Fruit fly (Drosophila melanogaster) whole organism, adult: ENCODE measurements around the gene Tehao.

Experiments used
- CG11617 ChIP-seq: fragments of 200-800 bp; sonication (Bioruptor generic); optimal IDR thresholded peaks from 2 replicates; lab custom pipeline; 2017; ENCODE audit warnings: mild to moderate bottlenecking, missing biosample characterization, missing genetic modification reagents, missing genetic modification characterization
- CG12768 ChIP-seq: fragments of 200-800 bp; sonication (Bioruptor generic); optimal IDR thresholded peaks from 2 replicates; lab custom pipeline; 2017; ENCODE audit warnings: missing biosample characterization, missing genetic modification characterization, mild to moderate bottlenecking, moderate library complexity, missing genetic modification reagents
- CG14711 ChIP-seq: fragments of 200-800 bp; sonication (Bioruptor generic); optimal IDR thresholded peaks from 2 replicates; lab custom pipeline; 2018; ENCODE audit warnings: missing biosample characterization, mild to moderate bottlenecking, missing genetic modification characterization, moderate library complexity
- CG1620 ChIP-seq: fragments of 200-800 bp; sonication (Bioruptor generic); optimal IDR thresholded peaks from 2 replicates; lab custom pipeline; 2016; ENCODE audit warnings: missing biosample characterization, missing genetic modification characterization
- CG33017 ChIP-seq: fragments of 200-800 bp; sonication (Bioruptor generic); optimal IDR thresholded peaks from 2 replicates; lab custom pipeline; 2018; ENCODE audit warnings: missing biosample characterization, mild to moderate bottlenecking, missing genetic modification characterization, moderate library complexity
- CG5204 ChIP-seq: fragments of 200-800 bp; sonication (Bioruptor generic); optimal IDR thresholded peaks from 2 replicates; lab custom pipeline; 2016; ENCODE audit warnings: missing biosample characterization, missing genetic modification characterization
- CG7045 ChIP-seq: fragments of 200-800 bp; sonication (Bioruptor generic); optimal IDR thresholded peaks from 2 replicates; lab custom pipeline; 2017; ENCODE audit warnings: missing biosample characterization, mild to moderate bottlenecking, missing genetic modification characterization
- CG7101 ChIP-seq: fragments of 200-800 bp; sonication (Bioruptor generic); optimal IDR thresholded peaks from 2 replicates; lab custom pipeline; 2018; ENCODE audit warnings: missing biosample characterization, mild to moderate bottlenecking, missing genetic modification characterization, moderate library complexity
- Clk ChIP-seq: fragments of 200-800 bp; sonication (Bioruptor generic); optimal IDR thresholded peaks from 2 replicates; lab custom pipeline; 2017; ENCODE audit warnings: missing biosample characterization, missing genetic modification characterization
- Crg-1 ChIP-seq: fragments of 200-800 bp; sonication (Bioruptor generic); optimal IDR thresholded peaks from 2 replicates; lab custom pipeline; 2016; ENCODE audit warnings: missing biosample characterization, missing genetic modification characterization
- Hr96 ChIP-seq: fragments of 200-800 bp; sonication (Bioruptor generic); optimal IDR thresholded peaks from 2 replicates; lab custom pipeline; 2016; ENCODE audit warnings: missing biosample characterization, missing genetic modification characterization
- Mnt ChIP-seq: fragments of 200-800 bp; sonication (Bioruptor generic); optimal IDR thresholded peaks from 2 replicates; lab custom pipeline; 2016; ENCODE audit warnings: missing biosample characterization, mild to moderate bottlenecking, missing genetic modification characterization
- bab1 ChIP-seq: fragments of 200-800 bp; sonication (Bioruptor generic); optimal IDR thresholded peaks from 3 replicates; lab custom pipeline; 2019; ENCODE audit warnings: missing biosample characterization, mild to moderate bottlenecking, missing genetic modification characterization, moderate library complexity
- cic ChIP-seq: fragments of 200-800 bp; sonication (Bioruptor generic); optimal IDR thresholded peaks from 2 replicates; lab custom pipeline; 2017; ENCODE audit warnings: missing biosample characterization, mild to moderate bottlenecking, missing genetic modification characterization, moderate library complexity
- cnc ChIP-seq, 2 experiments: fragments of >200 bp; optimal IDR thresholded peaks; 2 replicates each; lab custom pipeline; 2017
- kay ChIP-seq: fragments of 200-800 bp; sonication (Bioruptor generic); peaks from one replicate; lab custom pipeline; 2016; ENCODE audit warnings: missing biosample characterization, missing genetic modification characterization, borderline replicate concordance
- ovo ChIP-seq: fragments of 200-800 bp; sonication (Bioruptor generic); optimal IDR thresholded peaks from 2 replicates; lab custom pipeline; 2016; ENCODE audit warnings: missing biosample characterization, missing genetic modification characterization
- pad ChIP-seq: fragments of 200-800 bp; sonication (Bioruptor generic); optimal IDR thresholded peaks from 3 replicates; lab custom pipeline; 2017; ENCODE audit warnings: missing biosample characterization, missing genetic modification characterization, mild to moderate bottlenecking, moderate library complexity, missing genetic modification reagents
- tj ChIP-seq: fragments of 200-800 bp; sonication (Bioruptor generic); optimal IDR thresholded peaks from 3 replicates; lab custom pipeline; 2017; ENCODE audit warnings: missing biosample characterization, mild to moderate bottlenecking, missing genetic modification characterization, moderate library complexity
- toe ChIP-seq: fragments of 200-800 bp; sonication (Bioruptor generic); optimal IDR thresholded peaks from 2 replicates; lab custom pipeline; 2016; ENCODE audit warnings: missing biosample characterization, missing genetic modification characterization

Tehao gene

dm6 chr2L:13434795-13435634 is at the start of gene Tehao:
Gene Tehao, plus strand, starts transcription at chr2L:13435622.
- TF ChIP-seq kay (GFP tag; lab: Kevin White, UChicago) (peak; percentile 80), pad (GFP tag; lab: Kevin White, UChicago) (no peak)

- TF ChIP-seq cic (peak; percentile 71), CG7101 (tag; lab: Kevin White, UChicago) (peak; percentile 96), pad (GFP tag; lab: Kevin White, UChicago) (peak; percentile 86), bab1 (peak; percentile 99), Mnt (GFP tag; lab: Kevin White, UChicago) (peak; percentile 92), CG33017 (tag; lab: Kevin White, UChicago) (peak; percentile 93), ovo (GFP tag; lab: Kevin White, UChicago) (peak; percentile 92), toe (GFP tag; lab: Kevin White, UChicago) (peak; percentile 98), CG7045 (GFP tag; lab: Kevin White, UChicago) (peak; percentile 94), Clk (peak; percentile 91), tj (GFP tag; lab: Kevin White, UChicago) (peak; percentile 87), kay (GFP tag; lab: Kevin White, UChicago) (peak; percentile 98), CG12768 (GFP tag; lab: Kevin White, UChicago) (peak; percentile 94), Hr96 (GFP tag; lab: Kevin White, UChicago) (peak; percentile 89), CG5204 (no peak), CG14711 (tag; lab: Kevin White, UChicago) (peak; percentile 97), CG1620 (GFP tag; lab: Kevin White, UChicago) (peak; percentile 97), cnc (optimal IDR thresholded peaks at IDR 0.05; lab: Kevin White, UChicago) (no peak), Crg-1 (GFP tag; lab: Kevin White, UChicago) (peak; percentile 94), CG11617 (GFP tag; lab: Kevin White, UChicago) (peak; percentile 96)
Measured at dm6 chr2L:13387255-13387654, 48.2 kb upstream of the Tehao start, which contains the start of the genes Ing5 and CG7099. Gene Ing5, minus strand, starts transcription at chr2L:13387312. Gene CG7099, plus strand, starts transcription at chr2L:13387571.

dm6 chr2L:13394903-13395302 is 40.5 kb upstream of the Tehao start, which contains the start of gene RpL24:
Gene RpL24, minus strand, starts transcription at chr2L:13395131.
- peak; percentile 87 for TF ChIP-seq pad (GFP tag; lab: Kevin White, UChicago)
- TF ChIP-seq CG7101 (tag; lab: Kevin White, UChicago), result peak; percentile 96
- peak; percentile 98 for TF ChIP-seq Crg-1 (GFP tag; lab: Kevin White, UChicago)
- TF ChIP-seq cnc (optimal IDR thresholded peaks at IDR 0.05; lab: Kevin White, UChicago), result no peak
- TF ChIP-seq CG1620 (GFP tag; lab: Kevin White, UChicago), result peak; percentile 98
- peak; percentile 90 for TF ChIP-seq Hr96 (GFP tag; lab: Kevin White, UChicago)
- peak; percentile 77 for TF ChIP-seq tj (GFP tag; lab: Kevin White, UChicago)
- TF ChIP-seq CG12768 (GFP tag; lab: Kevin White, UChicago), result peak; percentile 91
- peak; percentile 79 for TF ChIP-seq cic
- TF ChIP-seq bab1, result peak; percentile 99
- TF ChIP-seq kay (GFP tag; lab: Kevin White, UChicago), result no peak
- TF ChIP-seq Mnt (GFP tag; lab: Kevin White, UChicago), result peak; percentile 99
- peak; percentile 89 for TF ChIP-seq CG5204
- peak; percentile 65 for TF ChIP-seq Clk
- peak; percentile 85 for TF ChIP-seq CG14711 (tag; lab: Kevin White, UChicago)
- TF ChIP-seq CG11617 (GFP tag; lab: Kevin White, UChicago), result peak; percentile 97
- TF ChIP-seq ovo (GFP tag; lab: Kevin White, UChicago), result peak; percentile 95
- TF ChIP-seq CG7045 (GFP tag; lab: Kevin White, UChicago), result peak; percentile 89
- peak; percentile 88 for TF ChIP-seq CG33017 (tag; lab: Kevin White, UChicago)
- peak; percentile 85 for TF ChIP-seq toe (GFP tag; lab: Kevin White, UChicago)

- TF ChIP-seq Clk, result no peak
- no peak for TF ChIP-seq Hr96 (GFP tag; lab: Kevin White, UChicago)
- TF ChIP-seq CG33017 (tag; lab: Kevin White, UChicago), result no peak
- no peak for TF ChIP-seq CG1620 (GFP tag; lab: Kevin White, UChicago)
- no peak for TF ChIP-seq CG7045 (GFP tag; lab: Kevin White, UChicago)
- TF ChIP-seq CG5204, result no peak
- TF ChIP-seq cic, result no peak
- TF ChIP-seq CG11617 (GFP tag; lab: Kevin White, UChicago), result no peak
Measured at dm6 chr2L:13396084-13396483, 39.3 kb upstream of the Tehao start, which contains the start of gene CG16957. Gene CG16957, minus strand, starts transcription at chr2L:13396184.

- TF ChIP-seq toe (GFP tag; lab: Kevin White, UChicago), result no peak
- no peak for TF ChIP-seq CG11617 (GFP tag; lab: Kevin White, UChicago)
- no peak for TF ChIP-seq Hr96 (GFP tag; lab: Kevin White, UChicago)
Measured at dm6 chr2L:13397393-13397792, 38.0 kb upstream of the Tehao start.

- TF ChIP-seq pad (GFP tag; lab: Kevin White, UChicago) (peak; percentile 28), Mnt (GFP tag; lab: Kevin White, UChicago) (peak; percentile 41), ovo (GFP tag; lab: Kevin White, UChicago) (peak; percentile 11), CG7101 (tag; lab: Kevin White, UChicago) (peak; percentile 72), toe (GFP tag; lab: Kevin White, UChicago) (no peak), cic (no peak), bab1 (peak; percentile 97), CG11617 (GFP tag; lab: Kevin White, UChicago) (peak; percentile 5), CG5204 (no peak), tj (GFP tag; lab: Kevin White, UChicago) (no peak), Crg-1 (GFP tag; lab: Kevin White, UChicago) (peak; percentile 50), kay (GFP tag; lab: Kevin White, UChicago) (no peak), CG1620 (GFP tag; lab: Kevin White, UChicago) (peak; percentile 18), Hr96 (GFP tag; lab: Kevin White, UChicago) (no peak), CG33017 (tag; lab: Kevin White, UChicago) (peak; percentile 25), CG14711 (tag; lab: Kevin White, UChicago) (peak; percentile 46), cnc (optimal IDR thresholded peaks at IDR 0.05; lab: Kevin White, UChicago) (no peak), Clk (no peak), CG7045 (GFP tag; lab: Kevin White, UChicago) (peak; percentile 44), CG12768 (GFP tag; lab: Kevin White, UChicago) (no peak)
Measured at dm6 chr2L:13398614-13399161, 36.7 kb upstream of the Tehao start, which contains the start of the genes CG10859 and CG7110. Gene CG10859, minus strand, starts transcription at chr2L:13398664. Gene CG7110, plus strand, starts transcription at chr2L:13398991.
